Fruit fly (Drosophila melanogaster) whole organism, embryonic: ENCODE measurements around the gene CG45049.

Experiments used
- Antp ChIP-seq: fragments of 200-800 bp; sonication (Bioruptor generic); optimal IDR thresholded peaks from 3 replicates; lab custom pipeline; 2016; ENCODE audit warnings: missing biosample characterization, missing genetic modification characterization
- Bdp1 ChIP-seq: fragments of 200-800 bp; sonication (Bioruptor generic); optimal IDR thresholded peaks from 3 replicates; lab custom pipeline; 2016; ENCODE audit warnings: missing biosample characterization, missing genetic modification characterization
- C15 ChIP-seq: fragments of 200-800 bp; sonication (Bioruptor generic); IDR thresholded peaks from 3 replicates; pipeline ENCODE4 v1.3.6; 2022; ENCODE audit warnings: missing biosample characterization, missing genetic modification characterization
- CG10654 ChIP-seq: fragments of 200-800 bp; sonication (Bioruptor generic); optimal IDR thresholded peaks from 2 replicates; lab custom pipeline; 2016; ENCODE audit warnings: missing biosample characterization, missing genetic modification characterization
- CG1233 ChIP-seq: fragments of 200-800 bp; sonication (Bioruptor generic); optimal IDR thresholded peaks from 4 replicates; lab custom pipeline; 2018; ENCODE audit warnings: missing biosample characterization, mild to moderate bottlenecking, missing genetic modification characterization
- CG13287 ChIP-seq: fragments of 200-800 bp; sonication (Bioruptor generic); IDR thresholded peaks from 2 replicates; pipeline ENCODE4 v1.3.6; 2022; ENCODE audit warnings: missing biosample characterization, missing genetic modification characterization; ENCODE audit not compliant: partially characterized antibody
- CG14710 ChIP-seq: fragments of 200-800 bp; sonication (Bioruptor generic); optimal IDR thresholded peaks from 3 replicates; lab custom pipeline; 2019; ENCODE audit warnings: missing biosample characterization, mild to moderate bottlenecking, missing genetic modification characterization, moderate library complexity
- CG15269 ChIP-seq: fragments of 200-800 bp; sonication (Bioruptor generic); optimal IDR thresholded peaks from 2 replicates; lab custom pipeline; 2018; ENCODE audit warnings: missing biosample characterization, mild to moderate bottlenecking, missing genetic modification characterization, moderate library complexity
- CG17385 ChIP-seq: fragments of 200-800 bp; sonication (Bioruptor generic); optimal IDR thresholded peaks from 3 replicates; lab custom pipeline; 2018; ENCODE audit warnings: missing biosample characterization, mild to moderate bottlenecking, missing genetic modification characterization
- CG2129 ChIP-seq: fragments of 200-800 bp; sonication (Bioruptor generic); IDR thresholded peaks from 2 replicates; pipeline ENCODE4 v1.3.6; 2022; ENCODE audit warnings: missing biosample characterization, missing genetic modification characterization; ENCODE audit not compliant: partially characterized antibody
- CG2678 ChIP-seq: fragments of 200-800 bp; sonication (Bioruptor generic); optimal IDR thresholded peaks from 3 replicates; lab custom pipeline; 2019; ENCODE audit warnings: missing biosample characterization, mild to moderate bottlenecking, missing genetic modification characterization, moderate library complexity
- CG2712 ChIP-seq: fragments of 200-800 bp; optimal IDR thresholded peaks from 3 replicates; lab custom pipeline; 2019; ENCODE audit warnings: missing biosample characterization, mild to moderate bottlenecking, missing genetic modification characterization, moderate library complexity
- CG30403 ChIP-seq: fragments of 200-800 bp; sonication (Bioruptor generic); optimal IDR thresholded peaks from 3 replicates; lab custom pipeline; 2016; ENCODE audit warnings: missing biosample characterization, missing genetic modification characterization
- CG32767 ChIP-seq: fragments of 200-800 bp; sonication (Bioruptor generic); IDR thresholded peaks from 2 replicates; pipeline ENCODE4 v1.3.6; 2022; ENCODE audit warnings: missing biosample characterization, missing genetic modification characterization
- CG3281 ChIP-seq: fragments of 200-800 bp; sonication (Bioruptor generic); optimal IDR thresholded peaks from 3 replicates; lab custom pipeline; 2017; ENCODE audit warnings: missing biosample characterization, mild to moderate bottlenecking, missing genetic modification characterization
- CG33557 ChIP-seq: fragments of 200-800 bp; sonication (Bioruptor generic); optimal IDR thresholded peaks from 2 replicates; lab custom pipeline; 2019; ENCODE audit warnings: missing biosample characterization, mild to moderate bottlenecking, missing genetic modification characterization, moderate library complexity
- CG4404 ChIP-seq: fragments of 200-800 bp; sonication (Bioruptor generic); IDR thresholded peaks from 2 replicates; pipeline ENCODE4 v1.3.6; 2022; ENCODE audit warnings: missing biosample characterization, missing genetic modification characterization
- CG4424 ChIP-seq: fragments of 200-800 bp; sonication (Bioruptor generic); optimal IDR thresholded peaks from 3 replicates; lab custom pipeline; 2016; ENCODE audit warnings: missing biosample characterization, missing genetic modification characterization
- CG4617 ChIP-seq: fragments of 200-800 bp; sonication (Bioruptor generic); optimal IDR thresholded peaks from 3 replicates; lab custom pipeline; 2016; ENCODE audit warnings: missing biosample characterization, missing genetic modification characterization, borderline replicate concordance
- CG6272 ChIP-seq: fragments of 200-800 bp; sonication (Bioruptor generic); IDR thresholded peaks from 2 replicates; pipeline ENCODE4 v1.3.6; 2022; ENCODE audit warnings: missing biosample characterization, missing genetic modification characterization
- CG6683 ChIP-seq: fragments of 200-800 bp; sonication (Bioruptor generic); optimal IDR thresholded peaks from 2 replicates; lab custom pipeline; 2017; ENCODE audit warnings: missing biosample characterization, mild to moderate bottlenecking, missing genetic modification characterization, missing genetic modification reagents
- CG7963 ChIP-seq: fragments of 200-800 bp; sonication (Bioruptor generic); IDR thresholded peaks from 3 replicates; pipeline ENCODE4 v1.3.6; 2022; ENCODE audit warnings: missing biosample characterization, missing genetic modification characterization; ENCODE audit not compliant: partially characterized antibody
- CG9932 ChIP-seq: fragments of 200-800 bp; sonication (Bioruptor generic); IDR thresholded peaks from 2 replicates; pipeline ENCODE4 v1.3.6; 2022; ENCODE audit warnings: missing biosample characterization, missing genetic modification characterization
- Deaf1 ChIP-seq: fragments of 200-800 bp; optimal IDR thresholded peaks from 3 replicates; lab custom pipeline; 2019; ENCODE audit warnings: missing biosample characterization, mild to moderate bottlenecking, missing genetic modification characterization, moderate library complexity
- Doc3 ChIP-seq: fragments of 200-800 bp; sonication (Bioruptor generic); IDR thresholded peaks from 3 replicates; pipeline ENCODE4 v1.3.6; 2022; ENCODE audit warnings: missing biosample characterization, missing genetic modification characterization; ENCODE audit not compliant: partially characterized antibody
- Ets97D ChIP-seq: fragments of 200-800 bp; sonication (Bioruptor generic); optimal IDR thresholded peaks from 3 replicates; lab custom pipeline; 2016; ENCODE audit warnings: missing biosample characterization, missing genetic modification characterization
- Fer3 ChIP-seq: fragments of 200-800 bp; sonication (Bioruptor generic); optimal IDR thresholded peaks from 2 replicates; lab custom pipeline; 2018; ENCODE audit warnings: missing biosample characterization, mild to moderate bottlenecking, missing genetic modification characterization, moderate library complexity
- Gug ChIP-seq: fragments of 200-800 bp; sonication (Bioruptor generic); IDR thresholded peaks from 4 replicates; pipeline ENCODE4 v1.3.6; 2022; ENCODE audit warnings: missing biosample characterization, missing genetic modification characterization
- Hmr ChIP-seq: fragments of 200-800 bp; sonication (Bioruptor generic); optimal IDR thresholded peaks from 3 replicates; lab custom pipeline; 2017; ENCODE audit warnings: mild to moderate bottlenecking, missing biosample characterization, missing genetic modification reagents, missing genetic modification characterization
- MESR4 ChIP-seq: fragments of 200-800 bp; sonication (Bioruptor generic); optimal IDR thresholded peaks from 2 replicates; lab custom pipeline; 2018; ENCODE audit warnings: missing biosample characterization, mild to moderate bottlenecking, missing genetic modification characterization, moderate library complexity
- Pdp1 ChIP-seq, 2 experiments: fragments of 200-800 bp; sonication (Bioruptor generic); optimal IDR thresholded peaks; 3 replicates each; lab custom pipeline; 2016; ENCODE audit warnings: missing biosample characterization in 2 of 2, missing genetic modification characterization in 2 of 2, mild to moderate bottlenecking in 1 of 2, moderate library complexity in 1 of 2
- Six4 ChIP-seq: fragments of 200-800 bp; sonication (Bioruptor generic); optimal IDR thresholded peaks from 2 replicates; lab custom pipeline; 2016; ENCODE audit warnings: missing biosample characterization, missing genetic modification characterization
- ab ChIP-seq: fragments of 200-800 bp; sonication (Bioruptor generic); optimal IDR thresholded peaks from 2 replicates; lab custom pipeline; 2016; ENCODE audit warnings: missing biosample characterization, missing genetic modification characterization
- amos ChIP-seq: fragments of 200-800 bp; sonication (Bioruptor generic); IDR thresholded peaks from 2 replicates; pipeline ENCODE4 v1.3.6; 2022; ENCODE audit warnings: missing biosample characterization, missing genetic modification characterization; ENCODE audit not compliant: partially characterized antibody
- cg ChIP-seq: fragments of 200-800 bp; sonication (Bioruptor generic); optimal IDR thresholded peaks from 3 replicates; lab custom pipeline; 2019; ENCODE audit warnings: missing biosample characterization, mild to moderate bottlenecking, missing genetic modification characterization, moderate library complexity
- knrl ChIP-seq: fragments of 200-800 bp; sonication (Bioruptor generic); IDR thresholded peaks from 3 replicates; pipeline ENCODE4 v1.3.6; 2022; ENCODE audit warnings: missing biosample characterization, missing genetic modification characterization; ENCODE audit not compliant: partially characterized antibody
- luna ChIP-seq: fragments of 200-800 bp; sonication (Bioruptor generic); optimal IDR thresholded peaks from 2 replicates; lab custom pipeline; 2016; ENCODE audit warnings: missing biosample characterization, missing genetic modification characterization
- mam ChIP-seq: fragments of 200-800 bp; sonication (Bioruptor generic); optimal IDR thresholded peaks from 3 replicates; lab custom pipeline; 2016; ENCODE audit warnings: missing biosample characterization, missing genetic modification characterization
- mld ChIP-seq: fragments of 200-800 bp; sonication (Bioruptor generic); IDR thresholded peaks from 3 replicates; pipeline ENCODE4 v1.3.6; 2022; ENCODE audit warnings: missing biosample characterization, missing genetic modification characterization; ENCODE audit not compliant: partially characterized antibody
- nmo ChIP-seq: fragments of 200-800 bp; sonication (Bioruptor generic); optimal IDR thresholded peaks from 2 replicates; lab custom pipeline; 2018; ENCODE audit warnings: missing biosample characterization, mild to moderate bottlenecking, missing genetic modification characterization, moderate library complexity
- oc ChIP-seq: fragments of 200-800 bp; sonication (Bioruptor generic); optimal IDR thresholded peaks from 2 replicates; lab custom pipeline; 2018; ENCODE audit warnings: missing biosample characterization, mild to moderate bottlenecking, missing genetic modification characterization, moderate library complexity
- pnt ChIP-seq: fragments of 200-800 bp; sonication (Bioruptor generic); optimal IDR thresholded peaks from 3 replicates; lab custom pipeline; 2016; ENCODE audit warnings: missing biosample characterization, missing genetic modification characterization
- sc ChIP-seq, 3 experiments: fragments of >200 bp in 2 of 3; fragments of 200-800 bp in 1 of 3; sonication (Bioruptor generic) in 1 of 3; optimal IDR thresholded peaks; 2 replicates in 2 of 3; 3 replicates in 1 of 3; lab custom pipeline; 2017; ENCODE audit warnings: mild to moderate bottlenecking in 1 of 3, missing biosample characterization in 1 of 3, missing genetic modification characterization in 1 of 3, missing genetic modification reagents in 1 of 3
- scrt ChIP-seq: fragments of 200-800 bp; sonication (Bioruptor generic); optimal IDR thresholded peaks from 2 replicates; lab custom pipeline; 2018; ENCODE audit warnings: missing biosample characterization, mild to moderate bottlenecking, missing genetic modification characterization, moderate library complexity
- sr ChIP-seq: fragments of 200-800 bp; sonication (Bioruptor generic); IDR thresholded peaks from 3 replicates; pipeline ENCODE4 v1.3.6; 2022; ENCODE audit warnings: missing biosample characterization, missing genetic modification characterization
- stwl ChIP-seq: fragments of 200-800 bp; sonication (Bioruptor generic); optimal IDR thresholded peaks from 3 replicates; lab custom pipeline; 2018; ENCODE audit warnings: missing biosample characterization, mild to moderate bottlenecking, missing genetic modification characterization, moderate library complexity
- vnd ChIP-seq: fragments of 200-800 bp; sonication (Bioruptor generic); IDR thresholded peaks from 3 replicates; pipeline ENCODE4 v1.3.6; 2022; ENCODE audit warnings: missing biosample characterization, missing genetic modification characterization; ENCODE audit not compliant: partially characterized antibody
- zfh2 ChIP-seq: fragments of 200-800 bp; sonication (Bioruptor generic); optimal IDR thresholded peaks from 2 replicates; lab custom pipeline; 2016; ENCODE audit warnings: missing biosample characterization, missing genetic modification characterization

CG45049 gene

dm6 chr3R:22726771-22727455, at the start of gene CG45049:
TSS of gene CG45049 (plus strand) at chr3R:22726967.
- TF ChIP-seq Antp (GFP tag; lab: Kevin White, UChicago) (no peak), CG13287 (peak; percentile 79), MESR4 (GFP tag; lab: Kevin White, UChicago) (peak; percentile 57), CG30403 (GFP tag; lab: Kevin White, UChicago) (peak; percentile 18), CG4617 (peak; percentile 72), CG17385 (GFP tag; lab: Kevin White, UChicago) (no peak), CG2129 (GFP tag; lab: Robert Waterston, UW) (peak; percentile 67), sc (optimal IDR thresholded peaks at IDR 0.05; lab: Kevin White, UChicago) (no peak), sc (GFP tag; optimal IDR thresholded peaks at IDR 0.05; lab: Kevin White, UChicago) (no peak), CG33557 (GFP tag; lab: Kevin White, UChicago) (no peak), CG7963 (GFP tag; lab: Robert Waterston, UW) (peak; percentile 93), vnd (GFP tag; lab: Robert Waterston, UW) (peak; percentile 89), mld (GFP tag; lab: Robert Waterston, UW) (peak; percentile 86; the same call in 2 of the 3 replicates), CG3281 (peak; percentile 27), amos (GFP tag; lab: Robert Waterston, UW) (peak; percentile 96), scrt (GFP tag; lab: Kevin White, UChicago) (no peak), Deaf1 (tag; lab: Kevin White, UChicago) (no peak), Ets97D (GFP tag; lab: Kevin White, UChicago) (peak; percentile 6), CG10654 (no peak), Gug (peak; percentile 32; the same call in 1 of the 4 replicates), CG6683 (GFP tag; lab: Kevin White, UChicago) (no peak), zfh2 (peak; percentile 10), stwl (tag; lab: Kevin White, UChicago) (no peak), knrl (GFP tag; lab: Robert Waterston, UW) (peak; percentile 91), C15 (GFP tag; lab: Robert Waterston, UW) (no peak), Pdp1 (GFP tag; optimal IDR thresholded peaks at IDR 0.05; lab: Kevin White, UChicago) (peak in 1 of 2 experiments; percentile 12), mam (GFP tag; lab: Kevin White, UChicago) (peak; percentile 25), Doc3 (GFP tag; lab: Robert Waterston, UW) (peak; percentile 81), Fer3 (tag; lab: Kevin White, UChicago) (no peak), CG9932 (GFP tag; lab: Robert Waterston, UW) (peak; percentile 65), CG6272 (GFP tag; lab: Robert Waterston, UW) (peak; percentile 37; the same call in 1 of the 2 replicates), CG14710 (tag; lab: Kevin White, UChicago) (peak; percentile 0), ab (no peak), CG2678 (no peak), CG4404 (no peak), CG15269 (no peak), sr (GFP tag; lab: Robert Waterston, UW) (peak; percentile 35; the same call in 1 of the 3 replicates), Six4 (GFP tag; lab: Kevin White, UChicago) (no peak), oc (tag; lab: Kevin White, UChicago) (no peak), cg (peak; percentile 80), Hmr (GFP tag; lab: Kevin White, UChicago) (no peak), CG1233 (GFP tag; lab: Kevin White, UChicago) (no peak), luna (GFP tag; lab: Kevin White, UChicago) (no peak), CG2712 (tag; lab: Kevin White, UChicago) (peak; percentile 8), Bdp1 (no peak), CG4424 (GFP tag; lab: Kevin White, UChicago) (no peak), pnt (GFP tag; lab: Kevin White, UChicago) (no peak), nmo (GFP tag; lab: Kevin White, UChicago) (peak; percentile 25), CG32767 (GFP tag; lab: Robert Waterston, UW) (no peak)
